Worm (Caenorhabditis elegans) whole organism, midembryonic: ENCODE data around the gene C49F5.13.

Experiments
- T22C8.4 ChIP-seq: fragments of 200-800 bp; sonication (Bioruptor generic); IDR thresholded peaks from 2 replicates; pipeline ENCODE4 v1.3.6; 2022; ENCODE audit warnings: missing genetic modification characterization, missing compliant biosample characterization
- flt-1 ChIP-seq: fragments of 200-800 bp; sonication (Bioruptor generic); IDR thresholded peaks from 2 replicates; pipeline ENCODE4 v1.3.6; 2022; ENCODE audit warnings: missing genetic modification characterization, missing compliant biosample characterization
- klf-2 ChIP-seq: fragments of 200-800 bp; sonication (Bioruptor generic); conservative IDR thresholded peaks from 2 replicates; pipeline ENCODE4 v1.3.6; 2022; ENCODE audit warnings: missing genetic modification reagents, missing genetic modification characterization, missing compliant biosample characterization
- tab-1 ChIP-seq: fragments of 200-800 bp; sonication (Bioruptor generic); IDR thresholded peaks from 2 replicates; pipeline ENCODE4 v1.3.6; 2022; ENCODE audit warnings: missing genetic modification characterization, missing compliant biosample characterization
- ztf-23 ChIP-seq: fragments of 200-800 bp; sonication (Bioruptor generic); IDR thresholded peaks from 2 replicates; pipeline ENCODE4 v1.3.6; 2022; ENCODE audit warnings: missing genetic modification reagents, missing genetic modification characterization, missing compliant biosample characterization
- ztf-29 ChIP-seq: fragments of 200-800 bp; sonication (Bioruptor generic); IDR thresholded peaks from 2 replicates; pipeline ENCODE4 v1.3.6; 2022; ENCODE audit warnings: missing genetic modification reagents, missing genetic modification characterization, missing compliant biosample characterization

- no peak for TF ChIP-seq ztf-29 (GFP tag; lab: Robert Waterston, UW)
- no peak for TF ChIP-seq klf-2 (GFP tag; lab: Robert Waterston, UW)
- no peak for TF ChIP-seq flt-1 (GFP tag; lab: Robert Waterston, UW)
- no peak for TF ChIP-seq ztf-23 (GFP tag; lab: Robert Waterston, UW)
- no peak for TF ChIP-seq T22C8.4 (GFP tag; lab: Robert Waterston, UW)
- no peak for TF ChIP-seq tab-1 (GFP tag; lab: Robert Waterston, UW)
These were observed 40.4 kb upstream of the C49F5.13 start, which contains the start of gene Y62H9A.14 for ce11 chrX:11920723-11921283.
